Fruit fly (Drosophila melanogaster) whole organism, embryonic: ENCODE measurements around the gene LPCAT.
A peak's percentile ranks its signal among the peaks of the same experiment; 100 is the strongest.

Experiments
- Atf-2 ChIP-seq: fragments of 200-800 bp; sonication (Bioruptor generic); optimal IDR thresholded peaks from 2 replicates; lab custom pipeline; 2016; ENCODE audit warnings: missing biosample characterization, missing genetic modification characterization
- BEAF-32 ChIP-seq: fragments of 200-800 bp; sonication (Bioruptor generic); optimal IDR thresholded peaks from 3 replicates; lab custom pipeline; 2017; ENCODE audit warnings: missing biosample characterization, missing genetic modification characterization, mild to moderate bottlenecking, moderate library complexity, missing genetic modification reagents
- CG11504 ChIP-seq: fragments of 200-800 bp; sonication (Bioruptor generic); optimal IDR thresholded peaks from 3 replicates; lab custom pipeline; 2019; ENCODE audit warnings: missing biosample characterization, mild to moderate bottlenecking, missing genetic modification characterization, moderate library complexity
- CG14050 ChIP-seq: fragments of 200-800 bp; sonication (Bioruptor generic); IDR thresholded peaks from 3 replicates; pipeline ENCODE4 v1.3.6; 2022; ENCODE audit warnings: missing biosample characterization, missing genetic modification characterization
- CG14860 ChIP-seq: fragments of 200-800 bp; sonication (Bioruptor generic); IDR thresholded peaks from 3 replicates; pipeline ENCODE4 v1.3.6; 2022; ENCODE audit warnings: missing biosample characterization, missing genetic modification characterization; ENCODE audit not compliant: partially characterized antibody
- CG1602 ChIP-seq: fragments of 200-800 bp; sonication (Bioruptor generic); optimal IDR thresholded peaks from 3 replicates; lab custom pipeline; 2016; ENCODE audit warnings: missing biosample characterization, missing genetic modification characterization
- CG17385 ChIP-seq: fragments of 200-800 bp; sonication (Bioruptor generic); optimal IDR thresholded peaks from 3 replicates; lab custom pipeline; 2018; ENCODE audit warnings: missing biosample characterization, mild to moderate bottlenecking, missing genetic modification characterization
- CG18262 ChIP-seq: fragments of 200-800 bp; optimal IDR thresholded peaks from 3 replicates; lab custom pipeline; 2019; ENCODE audit warnings: missing biosample characterization, mild to moderate bottlenecking, missing genetic modification characterization, moderate library complexity
- CG18764 ChIP-seq: fragments of 200-800 bp; sonication (Bioruptor generic); optimal IDR thresholded peaks from 3 replicates; lab custom pipeline; 2016; ENCODE audit warnings: missing biosample characterization, missing genetic modification characterization
- CG3407 ChIP-seq: fragments of 200-800 bp; sonication (Bioruptor generic); optimal IDR thresholded peaks from 2 replicates; lab custom pipeline; 2018; ENCODE audit warnings: missing biosample characterization, mild to moderate bottlenecking, missing genetic modification characterization
- CG34422 ChIP-seq: fragments of 200-800 bp; sonication (Bioruptor generic); IDR thresholded peaks from 3 replicates; pipeline ENCODE4 v1.3.6; 2022; ENCODE audit warnings: missing biosample characterization, missing genetic modification characterization
- CG3838 ChIP-seq: fragments of 200-800 bp; sonication (Bioruptor generic); optimal IDR thresholded peaks from 3 replicates; lab custom pipeline; 2016; ENCODE audit warnings: missing biosample characterization, missing genetic modification characterization
- CG4730 ChIP-seq: fragments of 200-800 bp; sonication (Bioruptor generic); IDR thresholded peaks from 2 replicates; pipeline ENCODE4 v1.3.6; 2022; ENCODE audit warnings: missing biosample characterization, missing genetic modification characterization
- CG4820 ChIP-seq: fragments of 200-800 bp; sonication (Bioruptor generic); optimal IDR thresholded peaks from 3 replicates; lab custom pipeline; 2016; ENCODE audit warnings: missing biosample characterization, missing genetic modification characterization
- CG7786 ChIP-seq: fragments of 200-800 bp; sonication (Bioruptor generic); optimal IDR thresholded peaks from 2 replicates; lab custom pipeline; 2016; ENCODE audit warnings: missing biosample characterization, missing genetic modification characterization
- CG8089 ChIP-seq: fragments of 200-800 bp; sonication (Bioruptor generic); optimal IDR thresholded peaks from 3 replicates; lab custom pipeline; 2016; ENCODE audit warnings: missing biosample characterization, missing genetic modification characterization
- CG8388 ChIP-seq: fragments of 200-800 bp; sonication (Bioruptor generic); optimal IDR thresholded peaks from 2 replicates; lab custom pipeline; 2019; ENCODE audit warnings: missing biosample characterization, mild to moderate bottlenecking, missing genetic modification characterization, moderate library complexity
- CG9817 ChIP-seq: fragments of 200-800 bp; sonication (Bioruptor generic); optimal IDR thresholded peaks from 2 replicates; lab custom pipeline; 2018; ENCODE audit warnings: missing biosample characterization, mild to moderate bottlenecking, missing genetic modification characterization, moderate library complexity
- E2f1 ChIP-seq: fragments of 200-800 bp; sonication (Bioruptor generic); IDR thresholded peaks from 2 replicates; pipeline ENCODE4 v1.3.6; 2022; ENCODE audit warnings: missing biosample characterization, missing genetic modification characterization
- Hand ChIP-seq: fragments of 200-800 bp; sonication (Bioruptor generic); optimal IDR thresholded peaks from 2 replicates; lab custom pipeline; 2017; ENCODE audit warnings: mild to moderate bottlenecking, missing biosample characterization, missing genetic modification reagents, missing genetic modification characterization
- Jarid2 ChIP-seq: fragments of 200-800 bp; sonication (Bioruptor generic); optimal IDR thresholded peaks from 3 replicates; lab custom pipeline; 2017; ENCODE audit warnings: mild to moderate bottlenecking, missing biosample characterization, missing genetic modification reagents, missing genetic modification characterization
- Lhr ChIP-seq: fragments of 200-800 bp; sonication (Bioruptor generic); optimal IDR thresholded peaks from 3 replicates; lab custom pipeline; 2017; ENCODE audit warnings: mild to moderate bottlenecking, missing biosample characterization, missing genetic modification reagents, missing genetic modification characterization
- Lim3 ChIP-seq: fragments of 200-800 bp; sonication (Bioruptor generic); IDR thresholded peaks from 2 replicates; pipeline ENCODE4 v1.3.6; 2022; ENCODE audit warnings: missing biosample characterization, missing genetic modification characterization
- NC2α ChIP-seq: fragments of 200-800 bp; sonication (Bioruptor generic); optimal IDR thresholded peaks from 2 replicates; lab custom pipeline; 2016; ENCODE audit warnings: missing biosample characterization, missing genetic modification characterization
- Ptx1 ChIP-seq: fragments of 200-800 bp; sonication (Bioruptor generic); IDR thresholded peaks from 2 replicates; pipeline ENCODE4 v1.3.6; 2022; ENCODE audit warnings: missing biosample characterization, missing genetic modification characterization
- Rfx ChIP-seq: fragments of 200-800 bp; sonication (Bioruptor generic); IDR thresholded peaks from 2 replicates; pipeline ENCODE4 v1.3.6; 2022; ENCODE audit warnings: missing biosample characterization, missing genetic modification characterization
- Side ChIP-seq: fragments of 200-800 bp; sonication (Bioruptor generic); optimal IDR thresholded peaks from 2 replicates; lab custom pipeline; 2016; ENCODE audit warnings: missing biosample characterization, missing genetic modification characterization
- aop ChIP-seq: fragments of 200-800 bp; sonication (Bioruptor generic); IDR thresholded peaks from 2 replicates; pipeline ENCODE4 v1.3.6; 2022; ENCODE audit warnings: missing biosample characterization, missing genetic modification characterization
- bcd ChIP-seq: fragments of 200-800 bp; sonication (Bioruptor generic); optimal IDR thresholded peaks from 2 replicates; lab custom pipeline; 2017; ENCODE audit warnings: missing biosample characterization, mild to moderate bottlenecking, missing genetic modification characterization
- bowl ChIP-seq: fragments of 200-800 bp; sonication (Bioruptor generic); IDR thresholded peaks from 2 replicates; pipeline ENCODE4 v1.3.6; 2022; ENCODE audit warnings: missing biosample characterization, missing genetic modification characterization
- chif ChIP-seq, 2 experiments: fragments of 200-800 bp; sonication (Bioruptor generic); optimal IDR thresholded peaks; 3 replicates each; lab custom pipeline; 2016; ENCODE audit warnings: missing biosample characterization in 2 of 2, missing genetic modification characterization in 2 of 2
- chn ChIP-seq: fragments of 200-800 bp; sonication (Bioruptor generic); optimal IDR thresholded peaks from 2 replicates; lab custom pipeline; 2016; ENCODE audit warnings: missing biosample characterization, missing genetic modification characterization
- crol ChIP-seq: fragments of 200-800 bp; sonication (Bioruptor generic); IDR thresholded peaks from 2 replicates; pipeline ENCODE4 v1.3.6; 2022; ENCODE audit warnings: missing biosample characterization, missing genetic modification characterization
- crp ChIP-seq, 2 experiments: fragments of 200-800 bp; sonication (Bioruptor generic); optimal IDR thresholded peaks; 2 replicates in 1 of 2; 3 replicates in 1 of 2; lab custom pipeline; 2017; ENCODE audit warnings: missing biosample characterization in 2 of 2, missing genetic modification characterization in 2 of 2, mild to moderate bottlenecking in 1 of 2, moderate library complexity in 1 of 2
- dati ChIP-seq: fragments of 200-800 bp; sonication (Bioruptor generic); IDR thresholded peaks from 2 replicates; pipeline ENCODE4 v1.3.6; 2022; ENCODE audit warnings: missing biosample characterization, missing genetic modification characterization
- dmrt11E ChIP-seq: fragments of 200-800 bp; sonication (Bioruptor generic); optimal IDR thresholded peaks from 3 replicates; lab custom pipeline; 2018; ENCODE audit warnings: missing biosample characterization, mild to moderate bottlenecking, missing genetic modification characterization, moderate library complexity
- gro ChIP-seq: fragments of 200-800 bp; sonication (Bioruptor generic); optimal IDR thresholded peaks from 2 replicates; lab custom pipeline; 2016; ENCODE audit warnings: missing biosample characterization, missing genetic modification characterization
- pho ChIP-seq: fragments of 200-800 bp; sonication (Bioruptor generic); optimal IDR thresholded peaks from 2 replicates; lab custom pipeline; 2016; ENCODE audit warnings: missing biosample characterization, missing genetic modification characterization
- pnt ChIP-seq: fragments of 200-800 bp; sonication (Bioruptor generic); optimal IDR thresholded peaks from 3 replicates; lab custom pipeline; 2016; ENCODE audit warnings: missing biosample characterization, missing genetic modification characterization
- psq ChIP-seq: fragments of 200-800 bp; sonication (Bioruptor generic); optimal IDR thresholded peaks from 2 replicates; lab custom pipeline; 2017; ENCODE audit warnings: missing biosample characterization, missing genetic modification characterization
- salm ChIP-seq: fragments of 200-800 bp; sonication (Bioruptor generic); optimal IDR thresholded peaks from 2 replicates; lab custom pipeline; 2018; ENCODE audit warnings: missing biosample characterization, mild to moderate bottlenecking, missing genetic modification characterization
- sna ChIP-seq: fragments of 200-800 bp; sonication (Bioruptor generic); IDR thresholded peaks from 2 replicates; pipeline ENCODE4 v1.3.6; 2022; ENCODE audit warnings: missing biosample characterization, missing genetic modification characterization; ENCODE audit not compliant: partially characterized antibody
- sr ChIP-seq: fragments of 200-800 bp; sonication (Bioruptor generic); IDR thresholded peaks from 3 replicates; pipeline ENCODE4 v1.3.6; 2022; ENCODE audit warnings: missing biosample characterization, missing genetic modification characterization
- tap ChIP-seq: fragments of 200-800 bp; optimal IDR thresholded peaks from 3 replicates; lab custom pipeline; 2019; ENCODE audit warnings: missing biosample characterization, mild to moderate bottlenecking, missing genetic modification characterization, moderate library complexity
- tll ChIP-seq, 2 experiments: fragments of 200-800 bp in 1 of 2; fragments of >200 bp in 1 of 2; sonication (Bioruptor generic) in 1 of 2; optimal IDR thresholded peaks; 2 replicates each; lab custom pipeline; 2017 to 2019; ENCODE audit warnings: missing biosample characterization in 2 of 2, missing genetic modification characterization in 2 of 2, mild to moderate bottlenecking in 1 of 2, moderate library complexity in 1 of 2
- tup ChIP-seq: fragments of 200-800 bp; sonication (Bioruptor generic); optimal IDR thresholded peaks from 2 replicates; lab custom pipeline; 2016; ENCODE audit warnings: missing biosample characterization, mild to moderate bottlenecking, missing genetic modification characterization, moderate library complexity
- vnd ChIP-seq: fragments of 200-800 bp; sonication (Bioruptor generic); IDR thresholded peaks from 3 replicates; pipeline ENCODE4 v1.3.6; 2022; ENCODE audit warnings: missing biosample characterization, missing genetic modification characterization; ENCODE audit not compliant: partially characterized antibody

Gene LPCAT

dm6 chrX:9556397-9556796, 23.4 kb downstream of the LPCAT start, which contains the start of gene CG15317 (continued):
- TF ChIP-seq sna (GFP tag; lab: Robert Waterston, UW) (0 out of 2 replicates have a peak, but pooled peaks have one; percentile 41), CG17385 (GFP tag; lab: Kevin White, UChicago) (no peak)

dm6 chrX:9554346-9554808, 25.4 kb downstream of the LPCAT start, which contains the start of gene RpS28b:
Gene RpS28b, plus strand, starts transcription at chrX:9554623.
- TF ChIP-seq sna (GFP tag; lab: Robert Waterston, UW) = peak; percentile 14; the same call in 1 of the 2 replicates
- TF ChIP-seq pho (GFP tag; lab: Kevin White, UChicago) = peak; percentile 88
- peak; percentile 72 for TF ChIP-seq vnd (GFP tag; lab: Robert Waterston, UW)
- peak; percentile 73 for TF ChIP-seq chn (GFP tag; lab: Kevin White, UChicago)
- peak; percentile 72 for TF ChIP-seq salm
- peak; percentile 83 for TF ChIP-seq Atf-2 (GFP tag; lab: Kevin White, UChicago)
- TF ChIP-seq CG18764 (GFP tag; lab: Kevin White, UChicago) = peak; percentile 71
- peak; percentile 91 for TF ChIP-seq CG8089
- TF ChIP-seq gro = peak; percentile 86
- peak; percentile 68 to 85 for TF ChIP-seq chif (GFP tag; optimal IDR thresholded peaks at IDR 0.05; lab: Kevin White, UChicago)
- TF ChIP-seq E2f1 (GFP tag; lab: Robert Waterston, UW) = peak; percentile 88
- peak; percentile 81 for TF ChIP-seq bowl (GFP tag; lab: Robert Waterston, UW)
- TF ChIP-seq CG18262 (tag; lab: Kevin White, UChicago) = peak; percentile 37
- peak; percentile 63 for TF ChIP-seq CG4820 (GFP tag; lab: Kevin White, UChicago)
- TF ChIP-seq CG14860 (GFP tag; lab: Robert Waterston, UW) = peak; percentile 64
- peak; percentile 80 for TF ChIP-seq Jarid2 (GFP tag; lab: Kevin White, UChicago)
- TF ChIP-seq psq = peak; percentile 68
- peak; percentile 79 for TF ChIP-seq CG7786 (GFP tag; lab: Kevin White, UChicago)
- peak; percentile 87 for TF ChIP-seq CG9817 (tag; lab: Kevin White, UChicago)
- TF ChIP-seq Side (GFP tag; lab: Kevin White, UChicago) = peak; percentile 92
- peak; percentile 98 for TF ChIP-seq Rfx (GFP tag; lab: Robert Waterston, UW)
- TF ChIP-seq CG11504 (tag; lab: Kevin White, UChicago) = no peak
- peak; percentile 86 for TF ChIP-seq Ptx1
- TF ChIP-seq NC2α (GFP tag; lab: Kevin White, UChicago) = peak; percentile 83
- TF ChIP-seq Hand = peak; percentile 76
- TF ChIP-seq pnt (GFP tag; lab: Kevin White, UChicago) = peak; percentile 7
- peak; percentile 46 for TF ChIP-seq tup (GFP tag; lab: Kevin White, UChicago)
- peak; percentile 84 for TF ChIP-seq CG14050 (GFP tag; lab: Robert Waterston, UW)
- peak; percentile 66; the same call in 1 of the 2 replicates for TF ChIP-seq aop (GFP tag; lab: Robert Waterston, UW)
- TF ChIP-seq CG8388 (GFP tag; lab: Kevin White, UChicago) = peak; percentile 54
- TF ChIP-seq crp (GFP tag; optimal IDR thresholded peaks at IDR 0.05; lab: Kevin White, UChicago) = peak in 1 of 2 experiments; percentile 56
- peak; percentile 88 for TF ChIP-seq CG3407 (GFP tag; lab: Kevin White, UChicago)
- TF ChIP-seq CG4730 = peak; percentile 89
- peak; percentile 91 for TF ChIP-seq dati
- no peak for TF ChIP-seq tll (GFP tag; optimal IDR thresholded peaks at IDR 0.05; lab: Kevin White, UChicago)
- TF ChIP-seq CG1602 = peak; percentile 39
- TF ChIP-seq tap (tag; lab: Kevin White, UChicago) = peak; percentile 62
- peak; percentile 85 for TF ChIP-seq BEAF-32 (GFP tag; lab: Kevin White, UChicago)
- TF ChIP-seq CG34422 = peak; percentile 92
- TF ChIP-seq dmrt11E (tag; lab: Kevin White, UChicago) = peak; percentile 61
- peak; percentile 79 for TF ChIP-seq Lhr
- peak; percentile 43; the same call in 1 of the 2 replicates for TF ChIP-seq crol (GFP tag; lab: Robert Waterston, UW)
- TF ChIP-seq bcd = peak; percentile 95
- TF ChIP-seq sr = peak; percentile 95
- 0 out of 2 replicates have a peak, but pooled peaks have one; percentile 30 for TF ChIP-seq Lim3 (GFP tag; lab: Robert Waterston, UW)
- peak; percentile 77 for TF ChIP-seq CG3838 (GFP tag; lab: Kevin White, UChicago)
